Fruit fly (Drosophila melanogaster) whole organism, embryonic: ENCODE results near the gene g.

Source experiments
- ATbp ChIP-seq: fragments of 200-800 bp; sonication (Bioruptor generic); optimal IDR thresholded peaks from 2 replicates; lab custom pipeline; 2017; ENCODE audit warnings: missing biosample characterization, mild to moderate bottlenecking, missing genetic modification characterization, missing genetic modification reagents
- Antp ChIP-seq: fragments of 200-800 bp; sonication (Bioruptor generic); optimal IDR thresholded peaks from 3 replicates; lab custom pipeline; 2016; ENCODE audit warnings: missing biosample characterization, missing genetic modification characterization
- Awh ChIP-seq: fragments of 200-800 bp; sonication (Bioruptor generic); IDR thresholded peaks from 2 replicates; pipeline ENCODE4, ENCODE4 v1.3.6; 2022; ENCODE audit warnings: missing biosample characterization, missing genetic modification characterization
- CG10321 ChIP-seq: fragments of 200-800 bp; sonication (Bioruptor generic); IDR thresholded peaks from 2 replicates; pipeline ENCODE4 v1.3.6; 2022; ENCODE audit warnings: missing biosample characterization, missing genetic modification characterization
- CG11504 ChIP-seq: fragments of 200-800 bp; sonication (Bioruptor generic); optimal IDR thresholded peaks from 3 replicates; lab custom pipeline; 2019; ENCODE audit warnings: missing biosample characterization, mild to moderate bottlenecking, missing genetic modification characterization, moderate library complexity
- CG12299 ChIP-seq: fragments of 200-800 bp; sonication (Bioruptor generic); optimal IDR thresholded peaks from 2 replicates; lab custom pipeline; 2018; ENCODE audit warnings: missing biosample characterization, mild to moderate bottlenecking, missing genetic modification characterization
- CG1647 ChIP-seq: fragments of 200-800 bp; sonication (Bioruptor generic); optimal IDR thresholded peaks from 3 replicates; lab custom pipeline; 2016; ENCODE audit warnings: missing biosample characterization, missing genetic modification characterization
- CG17186 ChIP-seq: fragments of 200-800 bp; sonication (Bioruptor generic); optimal IDR thresholded peaks from 3 replicates; lab custom pipeline; 2017; ENCODE audit warnings: missing biosample characterization, missing genetic modification reagents, missing genetic modification characterization
- CG2116 ChIP-seq: fragments of 200-800 bp; sonication (Bioruptor generic); optimal IDR thresholded peaks from 3 replicates; lab custom pipeline; 2018; ENCODE audit warnings: missing biosample characterization, mild to moderate bottlenecking, missing genetic modification characterization
- CG2120 ChIP-seq: fragments of 200-800 bp; sonication (Bioruptor generic); optimal IDR thresholded peaks from 3 replicates; lab custom pipeline; 2016; ENCODE audit warnings: missing biosample characterization, missing genetic modification characterization
- CG30403 ChIP-seq: fragments of 200-800 bp; sonication (Bioruptor generic); optimal IDR thresholded peaks from 3 replicates; lab custom pipeline; 2016; ENCODE audit warnings: missing biosample characterization, missing genetic modification characterization
- CG30431 ChIP-seq: fragments of 200-800 bp; sonication (Bioruptor generic); optimal IDR thresholded peaks from 2 replicates; lab custom pipeline; 2017; ENCODE audit warnings: missing biosample characterization, missing genetic modification characterization
- CG3407 ChIP-seq: fragments of 200-800 bp; sonication (Bioruptor generic); optimal IDR thresholded peaks from 2 replicates; lab custom pipeline; 2018; ENCODE audit warnings: missing biosample characterization, mild to moderate bottlenecking, missing genetic modification characterization
- CG34376 ChIP-seq: fragments of 200-800 bp; sonication (Bioruptor generic); optimal IDR thresholded peaks from 2 replicates; lab custom pipeline; 2018; ENCODE audit warnings: missing biosample characterization, mild to moderate bottlenecking, missing genetic modification characterization
- CG8944 ChIP-seq: fragments of 200-800 bp; sonication (Bioruptor generic); optimal IDR thresholded peaks from 3 replicates; lab custom pipeline; 2016; ENCODE audit warnings: missing biosample characterization, missing genetic modification characterization
- CG9727 ChIP-seq: fragments of 200-800 bp; sonication (Bioruptor generic); optimal IDR thresholded peaks from 3 replicates; lab custom pipeline; 2017; ENCODE audit warnings: missing biosample characterization, mild to moderate bottlenecking, missing genetic modification characterization
- CoRest ChIP-seq: fragments of 200-800 bp; sonication (Bioruptor generic); optimal IDR thresholded peaks from 3 replicates; lab custom pipeline; 2018; ENCODE audit warnings: missing biosample characterization, mild to moderate bottlenecking, missing genetic modification characterization, moderate library complexity
- Dbx ChIP-seq: fragments of 200-800 bp; sonication (Bioruptor generic); IDR thresholded peaks from 3 replicates; pipeline ENCODE4 v1.3.6; 2022; ENCODE audit warnings: missing biosample characterization, missing genetic modification characterization
- Dek ChIP-seq: fragments of 200-800 bp; sonication (Bioruptor generic); optimal IDR thresholded peaks from 3 replicates; lab custom pipeline; 2019; ENCODE audit warnings: missing biosample characterization, mild to moderate bottlenecking, missing genetic modification characterization, moderate library complexity
- Doc3 ChIP-seq: fragments of 200-800 bp; sonication (Bioruptor generic); IDR thresholded peaks from 3 replicates; pipeline ENCODE4 v1.3.6; 2022; ENCODE audit warnings: missing biosample characterization, missing genetic modification characterization; ENCODE audit not compliant: partially characterized antibody
- Drgx ChIP-seq: fragments of 200-800 bp; sonication (Bioruptor generic); IDR thresholded peaks from 2 replicates; pipeline ENCODE4 v1.3.6; 2022; ENCODE audit warnings: missing biosample characterization, missing genetic modification characterization
- Fer3 ChIP-seq: fragments of 200-800 bp; sonication (Bioruptor generic); optimal IDR thresholded peaks from 2 replicates; lab custom pipeline; 2018; ENCODE audit warnings: missing biosample characterization, mild to moderate bottlenecking, missing genetic modification characterization, moderate library complexity
- HLH3B ChIP-seq: fragments of 200-800 bp; sonication (Bioruptor generic); IDR thresholded peaks from 2 replicates; pipeline ENCODE4 v1.3.6; 2022; ENCODE audit warnings: missing biosample characterization, missing genetic modification characterization
- Hmr ChIP-seq: fragments of 200-800 bp; sonication (Bioruptor generic); optimal IDR thresholded peaks from 3 replicates; lab custom pipeline; 2017; ENCODE audit warnings: mild to moderate bottlenecking, missing biosample characterization, missing genetic modification reagents, missing genetic modification characterization
- Hr51 ChIP-seq, 2 experiments: fragments of 200-800 bp; sonication (Bioruptor generic); optimal IDR thresholded peaks; 2 replicates in 1 of 2; 3 replicates in 1 of 2; lab custom pipeline; 2016 to 2018; ENCODE audit warnings: missing biosample characterization in 2 of 2, missing genetic modification characterization in 2 of 2, mild to moderate bottlenecking in 1 of 2, moderate library complexity in 1 of 2
- Lhr ChIP-seq: fragments of 200-800 bp; sonication (Bioruptor generic); optimal IDR thresholded peaks from 3 replicates; lab custom pipeline; 2017; ENCODE audit warnings: mild to moderate bottlenecking, missing biosample characterization, missing genetic modification reagents, missing genetic modification characterization
- MTF-1 ChIP-seq: fragments of 200-800 bp; sonication (Bioruptor generic); optimal IDR thresholded peaks from 2 replicates; lab custom pipeline; 2018; ENCODE audit warnings: missing biosample characterization, mild to moderate bottlenecking, missing genetic modification characterization, borderline replicate concordance
- Neu2 ChIP-seq: fragments of 200-800 bp; sonication (Bioruptor generic); optimal IDR thresholded peaks from 3 replicates; lab custom pipeline; 2016; ENCODE audit warnings: missing biosample characterization, missing genetic modification characterization, borderline replicate concordance
- Nf-YA ChIP-seq: fragments of 200-800 bp; sonication (Bioruptor generic); IDR thresholded peaks from 2 replicates; pipeline ENCODE4 v1.3.6; 2022; ENCODE audit warnings: missing biosample characterization, missing genetic modification characterization
- Xrp1 ChIP-seq: fragments of 200-800 bp; sonication (Bioruptor generic); IDR thresholded peaks from 2 replicates; pipeline ENCODE4 v1.3.6; 2022; ENCODE audit warnings: missing biosample characterization, missing genetic modification characterization
- abd-A ChIP-seq: fragments of 200-800 bp; sonication (Bioruptor generic); optimal IDR thresholded peaks from 3 replicates; lab custom pipeline; 2019; ENCODE audit warnings: missing biosample characterization, mild to moderate bottlenecking, missing genetic modification characterization, moderate library complexity
- bbx ChIP-seq: fragments of 200-800 bp; sonication (Bioruptor generic); IDR thresholded peaks from 2 replicates; pipeline ENCODE4 v1.3.6; 2022; ENCODE audit warnings: missing biosample characterization, missing genetic modification characterization; ENCODE audit not compliant: partially characterized antibody
- bigmax ChIP-seq: fragments of 200-800 bp; sonication (Bioruptor generic); optimal IDR thresholded peaks from 2 replicates; lab custom pipeline; 2018; ENCODE audit warnings: missing biosample characterization, mild to moderate bottlenecking, missing genetic modification characterization
- cg ChIP-seq: fragments of 200-800 bp; sonication (Bioruptor generic); optimal IDR thresholded peaks from 3 replicates; lab custom pipeline; 2019; ENCODE audit warnings: missing biosample characterization, mild to moderate bottlenecking, missing genetic modification characterization, moderate library complexity
- crc ChIP-seq: fragments of 200-800 bp; sonication (Bioruptor generic); optimal IDR thresholded peaks from 2 replicates; lab custom pipeline; 2016; ENCODE audit warnings: missing biosample characterization, missing genetic modification characterization
- dpn ChIP-seq, 2 experiments: fragments of 200-800 bp; sonication (Bioruptor generic); optimal IDR thresholded peaks; 3 replicates each; lab custom pipeline; 2016; ENCODE audit warnings: missing biosample characterization in 2 of 2, missing genetic modification characterization in 2 of 2
- fd64A ChIP-seq: fragments of 200-800 bp; sonication (Bioruptor generic); optimal IDR thresholded peaks from 3 replicates; lab custom pipeline; 2018; ENCODE audit warnings: missing biosample characterization, mild to moderate bottlenecking, missing genetic modification characterization
- ftz-f1 ChIP-seq: fragments of 200-800 bp; sonication (Bioruptor generic); optimal IDR thresholded peaks from 2 replicates; lab custom pipeline; 2016; ENCODE audit warnings: missing biosample characterization, missing genetic modification characterization
- fu2 ChIP-seq: fragments of 200-800 bp; sonication (Bioruptor generic); optimal IDR thresholded peaks from 2 replicates; lab custom pipeline; 2016; ENCODE audit warnings: missing biosample characterization, missing genetic modification characterization
- lov ChIP-seq, 2 experiments: fragments of 200-800 bp in 1 of 2; fragments of >200 bp in 1 of 2; sonication (Bioruptor generic) in 1 of 2; IDR thresholded peaks in 1 of 2; optimal IDR thresholded peaks in 1 of 2; 2 replicates in 1 of 2; 3 replicates in 1 of 2; pipeline versions ENCODE4 v1.3.6 to Lab custom; 2017 to 2022; ENCODE audit warnings: missing biosample characterization in 1 of 2, missing genetic modification characterization in 1 of 2
- maf-S ChIP-seq: fragments of 200-800 bp; sonication (Bioruptor generic); optimal IDR thresholded peaks from 2 replicates; lab custom pipeline; 2016; ENCODE audit warnings: missing biosample characterization, missing genetic modification characterization
- onecut ChIP-seq: fragments of 200-800 bp; sonication (Bioruptor generic); IDR thresholded peaks from 2 replicates; pipeline ENCODE4 v1.3.6; 2022; ENCODE audit warnings: missing biosample characterization, missing genetic modification characterization
- pho ChIP-seq: fragments of 200-800 bp; sonication (Bioruptor generic); optimal IDR thresholded peaks from 2 replicates; lab custom pipeline; 2016; ENCODE audit warnings: missing biosample characterization, missing genetic modification characterization
- pros ChIP-seq: fragments of 200-800 bp; sonication (Bioruptor generic); optimal IDR thresholded peaks from 3 replicates; lab custom pipeline; 2019; ENCODE audit warnings: missing biosample characterization, mild to moderate bottlenecking, missing genetic modification characterization, moderate library complexity
- salm ChIP-seq: fragments of 200-800 bp; sonication (Bioruptor generic); optimal IDR thresholded peaks from 2 replicates; lab custom pipeline; 2018; ENCODE audit warnings: missing biosample characterization, mild to moderate bottlenecking, missing genetic modification characterization
- sqz ChIP-seq: fragments of 200-800 bp; sonication (Bioruptor generic); optimal IDR thresholded peaks from 3 replicates; lab custom pipeline; 2018; ENCODE audit warnings: missing biosample characterization, mild to moderate bottlenecking, missing genetic modification characterization
- trem ChIP-seq: fragments of 200-800 bp; optimal IDR thresholded peaks from 3 replicates; lab custom pipeline; 2019; ENCODE audit warnings: missing biosample characterization, mild to moderate bottlenecking, missing genetic modification characterization, moderate library complexity
- trh ChIP-seq: fragments of 200-800 bp; sonication (Bioruptor generic); optimal IDR thresholded peaks from 2 replicates; lab custom pipeline; 2016; ENCODE audit warnings: missing biosample characterization, missing genetic modification characterization
- vvl ChIP-seq: fragments of 200-800 bp; sonication (Bioruptor generic); IDR thresholded peaks from 2 replicates; pipeline ENCODE4 v1.3.6; 2022; ENCODE audit warnings: missing biosample characterization, missing genetic modification characterization

The g gene

dm6 chrX:13755152-13755557, 19.1 kb upstream of the g start, which contains the start of gene Pdcd4 (continued):
- TF ChIP-seq Dbx (GFP tag; lab: Robert Waterston, UW), result 0 out of 3 replicates have a peak, but pooled peaks have one; percentile 20
- peak; percentile 33 for TF ChIP-seq Dek (tag; lab: Kevin White, UChicago)
- peak; percentile 42 for TF ChIP-seq CoRest (tag; lab: Kevin White, UChicago)
- no peak for TF ChIP-seq CG8944 (GFP tag; lab: Kevin White, UChicago)
- TF ChIP-seq Hmr (GFP tag; lab: Kevin White, UChicago), result peak; percentile 49
- TF ChIP-seq Xrp1 (GFP tag; lab: Robert Waterston, UW), result 0 out of 2 replicates have a peak, but pooled peaks have one; percentile 26
- no peak for TF ChIP-seq HLH3B (GFP tag; lab: Robert Waterston, UW)
- TF ChIP-seq CG11504 (tag; lab: Kevin White, UChicago), result peak; percentile 7
- peak; percentile 3 for TF ChIP-seq ftz-f1 (GFP tag; lab: Kevin White, UChicago)
- TF ChIP-seq CG9727 (GFP tag; lab: Kevin White, UChicago), result peak; percentile 1
- no peak for TF ChIP-seq CG10321 (GFP tag; lab: Robert Waterston, UW)
- TF ChIP-seq Nf-YA (GFP tag; lab: Robert Waterston, UW), result 0 out of 2 replicates have a peak, but pooled peaks have one; percentile 31
- no peak for TF ChIP-seq MTF-1 (GFP tag; lab: Kevin White, UChicago)
- TF ChIP-seq sqz (GFP tag; lab: Kevin White, UChicago), result peak; percentile 55
- TF ChIP-seq Hr51 (GFP tag; optimal IDR thresholded peaks at IDR 0.05; lab: Kevin White, UChicago), result peak in 1 of 2 experiments; percentile 23
- TF ChIP-seq cg (GFP tag; lab: Kevin White, UChicago), result peak; percentile 47
- TF ChIP-seq dpn (GFP tag; optimal IDR thresholded peaks at IDR 0.05; lab: Kevin White, UChicago), result peak in 1 of 2 experiments; percentile 7
- peak; percentile 43 for TF ChIP-seq trem (tag; lab: Kevin White, UChicago)
- no peak for TF ChIP-seq CG30431 (GFP tag; lab: Kevin White, UChicago)
- TF ChIP-seq ATbp (GFP tag; lab: Kevin White, UChicago), result no peak
- no peak for TF ChIP-seq fu2 (GFP tag; lab: Kevin White, UChicago)
- peak; percentile 38 for TF ChIP-seq CG12299 (tag; lab: Kevin White, UChicago)
- TF ChIP-seq CG1647 (GFP tag; lab: Kevin White, UChicago), result no peak
- no peak for TF ChIP-seq CG3407 (GFP tag; lab: Kevin White, UChicago)
- TF ChIP-seq CG2120 (GFP tag; lab: Kevin White, UChicago), result peak; percentile 18
- TF ChIP-seq Drgx (GFP tag; lab: Robert Waterston, UW), result peak; percentile 25; the same call in 1 of the 2 replicates
- no peak for TF ChIP-seq Neu2 (GFP tag; lab: Kevin White, UChicago)
- TF ChIP-seq Antp (GFP tag; lab: Kevin White, UChicago), result peak; percentile 30
- no peak for TF ChIP-seq onecut
- TF ChIP-seq lov (optimal IDR thresholded peaks at IDR 0.05; lab: Kevin White, UChicago), result no peak
- TF ChIP-seq lov (GFP tag; IDR thresholded peaks at IDR 0.05; lab: Robert Waterston, UW), result no peak
- TF ChIP-seq crc (GFP tag; lab: Kevin White, UChicago), result peak; percentile 14
- 0 out of 2 replicates have a peak, but pooled peaks have one; percentile 24 for TF ChIP-seq Awh (GFP tag; lab: Robert Waterston, UW)
- peak; percentile 75 for TF ChIP-seq CG34376 (GFP tag; lab: Kevin White, UChicago)
- TF ChIP-seq pros (GFP tag; lab: Kevin White, UChicago), result no peak
- no peak for TF ChIP-seq fd64A (GFP tag; lab: Kevin White, UChicago)
- peak; percentile 8 for TF ChIP-seq salm (tag; lab: Kevin White, UChicago)
- peak; percentile 51 for TF ChIP-seq Lhr
- peak; percentile 1 for TF ChIP-seq bigmax (GFP tag; lab: Kevin White, UChicago)
- peak; percentile 57; the same call in 1 of the 2 replicates for TF ChIP-seq bbx (GFP tag; lab: Robert Waterston, UW)
- peak; percentile 36 for TF ChIP-seq CG2116 (GFP tag; lab: Kevin White, UChicago)
- TF ChIP-seq vvl, result peak; percentile 26; the same call in 1 of the 2 replicates
- TF ChIP-seq CG30403, result peak; percentile 5
- TF ChIP-seq maf-S (GFP tag; lab: Kevin White, UChicago), result peak; percentile 4
- TF ChIP-seq trh (GFP tag; lab: Kevin White, UChicago), result no peak
- peak; percentile 21 for TF ChIP-seq CG17186
- TF ChIP-seq Fer3 (tag; lab: Kevin White, UChicago), result no peak
- no peak for TF ChIP-seq Doc3 (GFP tag; lab: Robert Waterston, UW)
- peak; percentile 32 for TF ChIP-seq abd-A (tag; lab: Kevin White, UChicago)
- no peak for TF ChIP-seq pho
